Worm (Caenorhabditis elegans): ENCODE data around the gene F47B7.2.

ce11 chrX:3793389-3793788 lies 20.8 kb downstream of the F47B7.2 start:
- TF ChIP-seq blmp-1 (tag; optimal IDR thresholded peaks at IDR 0.05) (no peak), mab-5 (tag; optimal IDR thresholded peaks at IDR 0.05) (no peak), elt-3 (tag; optimal IDR thresholded peaks at IDR 0.05) (no peak), lsy-2 (tag; optimal IDR thresholded peaks at IDR 0.05) (no peak)
